Fruit fly (Drosophila melanogaster): ENCODE results near the gene CG9331.

CG9331 gene

DNA sequence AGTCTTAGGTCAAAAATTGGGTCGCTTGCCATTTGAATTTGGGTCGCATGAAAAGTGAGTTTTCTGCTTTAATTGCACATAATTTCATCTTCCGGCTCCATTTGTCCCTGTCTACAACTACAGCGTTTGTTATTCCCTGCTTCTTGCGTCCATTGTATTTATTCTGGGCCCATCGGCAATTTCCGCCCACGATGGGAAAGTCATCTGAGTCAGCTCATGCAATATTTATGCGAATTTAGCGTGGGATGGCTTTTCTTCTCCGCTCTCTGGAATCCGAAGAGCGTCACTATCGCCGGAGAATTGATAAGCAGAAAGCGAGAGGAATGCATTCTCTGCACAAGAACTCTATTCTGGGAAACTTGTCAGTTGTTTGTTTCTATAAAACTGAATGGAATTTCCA is 30.1 kb upstream of the CG9331 start:
- TF ChIP-seq Met (GFP tag; optimal IDR thresholded peaks at IDR 0.05) (no peak), CG15336 (GFP tag; IDR thresholded peaks at IDR 0.05) (0 out of 2 replicates have a peak, but pooled peaks have one; percentile 21), CG6808 (GFP tag; optimal IDR thresholded peaks at IDR 0.05) (no peak), CG32006 (GFP tag; optimal IDR thresholded peaks at IDR 0.05) (no peak)

- TF ChIP-seq Eip78C (GFP tag) = peak; percentile 39
- no peak for TF ChIP-seq lz (GFP tag; optimal IDR thresholded peaks at IDR 0.05)
- TF ChIP-seq CG32006 (GFP tag; optimal IDR thresholded peaks at IDR 0.05) = peak; percentile 14
Observed at dm6 chr2L:20792988-20793544, 29.6 kb upstream of the CG9331 start.

dm6 chr2L:20793881-20794280 is 28.7 kb upstream of the CG9331 start:
- peak; percentile 58; the same call in 2 of the 3 replicates for TF ChIP-seq CG6163 (GFP tag; IDR thresholded peaks at IDR 0.05)
- TF ChIP-seq CG3919 (GFP tag; optimal IDR thresholded peaks at IDR 0.05) = peak; percentile 31
- TF ChIP-seq CG1621 (tag; optimal IDR thresholded peaks at IDR 0.05) = peak; percentile 1
- no peak for TF ChIP-seq Eip78C (GFP tag)
- TF ChIP-seq topi (GFP tag; optimal IDR thresholded peaks at IDR 0.05) = peak; percentile 30
- no peak for TF ChIP-seq Blimp-1 (GFP tag; optimal IDR thresholded peaks at IDR 0.05)
- TF ChIP-seq Met (GFP tag; optimal IDR thresholded peaks at IDR 0.05) = peak; percentile 15
- TF ChIP-seq CG6854 (GFP tag; optimal IDR thresholded peaks at IDR 0.05) = peak; percentile 65
- peak; percentile 29 for TF ChIP-seq esn (GFP tag; optimal IDR thresholded peaks at IDR 0.05)
- no peak for TF ChIP-seq CG9139 (GFP tag; optimal IDR thresholded peaks at IDR 0.05)
- peak; percentile 2 for TF ChIP-seq Sox14 (GFP tag; optimal IDR thresholded peaks at IDR 0.05)
- peak; percentile 12 for TF ChIP-seq CG3032 (tag; optimal IDR thresholded peaks at IDR 0.05)
- TF ChIP-seq vri (GFP tag; optimal IDR thresholded peaks at IDR 0.05) = peak; percentile 20
- peak; percentile 70 for TF ChIP-seq svp (GFP tag)
- peak; percentile 3 for TF ChIP-seq Eip75B (GFP tag; optimal IDR thresholded peaks at IDR 0.05)
- TF ChIP-seq Sox102F (GFP tag; optimal IDR thresholded peaks at IDR 0.05) = peak; percentile 45
- no peak for TF ChIP-seq CG15336 (GFP tag; IDR thresholded peaks at IDR 0.05)
- peak; percentile 45; the same call in 1 of the 3 replicates for TF ChIP-seq eg (GFP tag; IDR thresholded peaks at IDR 0.05)
- TF ChIP-seq dsx (GFP tag; optimal IDR thresholded peaks at IDR 0.05; ENCODE audit: poor library complexity, severe bottlenecking) = peak; percentile 52
- TF ChIP-seq CG6808 (GFP tag; optimal IDR thresholded peaks at IDR 0.05) = peak; percentile 26
- no peak for TF ChIP-seq Ets21C (GFP tag; optimal IDR thresholded peaks at IDR 0.05)
- TF ChIP-seq ss (GFP tag; optimal IDR thresholded peaks at IDR 0.05) = peak; percentile 10 to 37
- peak; percentile 28 for TF ChIP-seq CG8319 (GFP tag; optimal IDR thresholded peaks at IDR 0.05)
- TF ChIP-seq fkh (GFP tag; optimal IDR thresholded peaks at IDR 0.05) = no peak
- TF ChIP-seq achi (GFP tag; optimal IDR thresholded peaks at IDR 0.05) = no peak
- no peak for TF ChIP-seq Smox (GFP tag; optimal IDR thresholded peaks at IDR 0.05)
- no peak for TF ChIP-seq Eip93F (GFP tag; optimal IDR thresholded peaks at IDR 0.05)
- TF ChIP-seq CG34406 (GFP tag; optimal IDR thresholded peaks at IDR 0.05) = no peak

DNA sequence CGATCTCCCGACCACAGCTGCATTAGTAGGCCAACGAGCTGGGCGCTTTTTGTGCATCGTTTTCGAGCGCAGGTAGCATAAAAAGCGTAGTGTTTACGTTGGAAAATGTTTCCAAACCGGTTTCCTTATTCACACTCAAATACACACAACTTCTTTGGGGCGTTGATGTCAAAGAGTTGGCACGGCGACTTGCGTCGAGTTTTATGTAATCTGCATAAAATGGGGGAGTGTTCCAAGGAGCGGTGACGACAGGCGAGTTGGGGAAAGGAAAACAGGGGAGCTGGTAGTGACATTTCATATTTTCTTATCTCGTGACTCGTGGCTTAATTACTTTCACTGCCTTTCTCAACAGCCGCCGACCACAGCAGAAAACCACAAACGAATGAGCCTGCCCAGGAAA is 28.0 kb upstream of the CG9331 start:
- TF ChIP-seq Blimp-1 (GFP tag; optimal IDR thresholded peaks at IDR 0.05) = peak; percentile 10
- TF ChIP-seq cyc (GFP tag; optimal IDR thresholded peaks at IDR 0.05) = no peak
- TF ChIP-seq pdm3 (GFP tag; optimal IDR thresholded peaks at IDR 0.05) = no peak
- peak; percentile 11 for TF ChIP-seq CG6276 (GFP tag; optimal IDR thresholded peaks at IDR 0.05)
- TF ChIP-seq CG34406 (GFP tag; optimal IDR thresholded peaks at IDR 0.05) = no peak
- peak; percentile 53 for TF ChIP-seq CG6854 (GFP tag; optimal IDR thresholded peaks at IDR 0.05)
- no peak for TF ChIP-seq CG11294 (GFP tag; IDR thresholded peaks at IDR 0.05)
- TF ChIP-seq CG31627 (GFP tag; optimal IDR thresholded peaks at IDR 0.05) = no peak
- no peak for TF ChIP-seq CG10631 (GFP tag; optimal IDR thresholded peaks at IDR 0.05)
- no peak for TF ChIP-seq Eip93F (GFP tag; optimal IDR thresholded peaks at IDR 0.05)
- TF ChIP-seq fd59A (GFP tag; optimal IDR thresholded peaks at IDR 0.05) = no peak
- peak; percentile 35; the same call in 1 of the 3 replicates for TF ChIP-seq eg (GFP tag; IDR thresholded peaks at IDR 0.05)
- TF ChIP-seq dac (GFP tag; optimal IDR thresholded peaks at IDR 0.05) = no peak
